Fruit fly (Drosophila melanogaster) whole organism, embryonic: Measurements from ENCODE around the gene COX7AL2.

Source experiments
- Awh ChIP-seq: fragments of 200-800 bp; sonication (Bioruptor generic); IDR thresholded peaks from 2 replicates; pipeline ENCODE4, ENCODE4 v1.3.6; 2022; ENCODE audit warnings: missing biosample characterization, missing genetic modification characterization
- CG10431 ChIP-seq: fragments of 200-800 bp; sonication (Bioruptor generic); optimal IDR thresholded peaks from 3 replicates; lab custom pipeline; 2018; ENCODE audit warnings: missing biosample characterization, mild to moderate bottlenecking, missing genetic modification characterization
- CG10979 ChIP-seq: fragments of 200-800 bp; sonication (Bioruptor generic); optimal IDR thresholded peaks from 2 replicates; lab custom pipeline; 2018; ENCODE audit warnings: missing biosample characterization, mild to moderate bottlenecking, missing genetic modification characterization, moderate library complexity
- CG12769 ChIP-seq: fragments of 200-800 bp; sonication (Bioruptor generic); optimal IDR thresholded peaks from 2 replicates; lab custom pipeline; 2019; ENCODE audit warnings: missing biosample characterization, mild to moderate bottlenecking, missing genetic modification characterization, moderate library complexity
- CG18599 ChIP-seq: fragments of 200-800 bp; sonication (Bioruptor generic); optimal IDR thresholded peaks from 3 replicates; lab custom pipeline; 2017; ENCODE audit warnings: missing biosample characterization, missing genetic modification characterization, mild to moderate bottlenecking, moderate library complexity, missing genetic modification reagents
- CG18619 ChIP-seq: fragments of 200-800 bp; sonication (Bioruptor generic); optimal IDR thresholded peaks from 3 replicates; lab custom pipeline; 2017; ENCODE audit warnings: missing biosample characterization, mild to moderate bottlenecking, missing genetic modification characterization
- CG4328 ChIP-seq: fragments of 200-800 bp; sonication (Bioruptor generic); optimal IDR thresholded peaks from 3 replicates; lab custom pipeline; 2017; ENCODE audit warnings: missing biosample characterization, missing genetic modification reagents, missing genetic modification characterization
- CG4360 ChIP-seq: fragments of 200-800 bp; sonication (Bioruptor generic); IDR thresholded peaks from 2 replicates; pipeline ENCODE4 v1.3.6; 2022; ENCODE audit warnings: missing biosample characterization, missing genetic modification characterization
- CG5245 ChIP-seq: fragments of 200-800 bp; sonication (Bioruptor generic); optimal IDR thresholded peaks from 3 replicates; lab custom pipeline; 2016; ENCODE audit warnings: missing biosample characterization, missing genetic modification characterization
- CG5953 ChIP-seq: fragments of 200-800 bp; sonication (Bioruptor generic); IDR thresholded peaks from 2 replicates; pipeline ENCODE4 v1.3.6; 2022; ENCODE audit warnings: missing biosample characterization, missing genetic modification characterization
- CG6791 ChIP-seq: fragments of 200-800 bp; sonication (Bioruptor generic); IDR thresholded peaks from 3 replicates; pipeline ENCODE4 v1.3.6; 2022; ENCODE audit warnings: missing biosample characterization, missing genetic modification characterization; ENCODE audit not compliant: partially characterized antibody
- CHES-1-like ChIP-seq: fragments of 200-800 bp; sonication (Bioruptor generic); optimal IDR thresholded peaks from 2 replicates; lab custom pipeline; 2016; ENCODE audit warnings: missing biosample characterization, missing genetic modification characterization
- Dip2 ChIP-seq: fragments of 200-800 bp; sonication (Bioruptor generic); IDR thresholded peaks from 2 replicates; pipeline ENCODE4 v1.3.6; 2022; ENCODE audit warnings: missing biosample characterization, missing genetic modification characterization
- Drgx ChIP-seq: fragments of 200-800 bp; sonication (Bioruptor generic); IDR thresholded peaks from 2 replicates; pipeline ENCODE4 v1.3.6; 2022; ENCODE audit warnings: missing biosample characterization, missing genetic modification characterization
- E2f2 ChIP-seq: fragments of 200-800 bp; sonication (Bioruptor generic); IDR thresholded peaks from 2 replicates; pipeline ENCODE4 v1.3.6; 2022; ENCODE audit warnings: missing biosample characterization, missing genetic modification characterization
- Ets97D ChIP-seq: fragments of 200-800 bp; sonication (Bioruptor generic); optimal IDR thresholded peaks from 3 replicates; lab custom pipeline; 2016; ENCODE audit warnings: missing biosample characterization, missing genetic modification characterization
- Fer2 ChIP-seq: fragments of 200-800 bp; sonication (Bioruptor generic); optimal IDR thresholded peaks from 2 replicates; lab custom pipeline; 2018; ENCODE audit warnings: missing biosample characterization, mild to moderate bottlenecking, missing genetic modification characterization, moderate library complexity
- HLH4C ChIP-seq: fragments of 200-800 bp; sonication (Bioruptor generic); IDR thresholded peaks from 3 replicates; pipeline ENCODE4 v1.3.6; 2022; ENCODE audit warnings: missing biosample characterization, missing genetic modification characterization; ENCODE audit not compliant: partially characterized antibody
- Hand ChIP-seq: fragments of 200-800 bp; sonication (Bioruptor generic); optimal IDR thresholded peaks from 2 replicates; lab custom pipeline; 2017; ENCODE audit warnings: mild to moderate bottlenecking, missing biosample characterization, missing genetic modification reagents, missing genetic modification characterization
- Hr78 ChIP-seq, 2 experiments: fragments of 200-800 bp in 1 of 2; fragments of >200 bp in 1 of 2; sonication (Bioruptor generic) in 1 of 2; optimal IDR thresholded peaks; 2 replicates each; lab custom pipeline; 2017 to 2019; ENCODE audit warnings: missing biosample characterization in 2 of 2, missing genetic modification characterization in 2 of 2, mild to moderate bottlenecking in 1 of 2, moderate library complexity in 1 of 2
- Lim3 ChIP-seq: fragments of 200-800 bp; sonication (Bioruptor generic); IDR thresholded peaks from 2 replicates; pipeline ENCODE4 v1.3.6; 2022; ENCODE audit warnings: missing biosample characterization, missing genetic modification characterization
- Med ChIP-seq: fragments of 200-800 bp; sonication (Bioruptor generic); peaks from one replicate; lab custom pipeline; 2016; ENCODE audit warnings: missing biosample characterization, missing genetic modification characterization, mild to moderate bottlenecking, inconsistent platforms, moderate library complexity
- Mes4 ChIP-seq: fragments of 200-800 bp; sonication (Bioruptor generic); optimal IDR thresholded peaks from 2 replicates; lab custom pipeline; 2016; ENCODE audit warnings: missing biosample characterization, missing genetic modification characterization
- Myb ChIP-seq: fragments of 200-800 bp; sonication (Bioruptor generic); optimal IDR thresholded peaks from 2 replicates; lab custom pipeline; 2016; ENCODE audit warnings: missing biosample characterization, missing genetic modification characterization
- Pdp1 ChIP-seq, 2 experiments: fragments of 200-800 bp; sonication (Bioruptor generic); optimal IDR thresholded peaks; 3 replicates each; lab custom pipeline; 2016; ENCODE audit warnings: missing biosample characterization in 2 of 2, missing genetic modification characterization in 2 of 2, mild to moderate bottlenecking in 1 of 2, moderate library complexity in 1 of 2
- Sin3A ChIP-seq: fragments of >200 bp; optimal IDR thresholded peaks from 2 replicates; lab custom pipeline; 2018
- Trl ChIP-seq, 3 experiments: fragments of >200 bp in 2 of 3; fragments of 200-800 bp in 1 of 3; sonication (Bioruptor generic) in 1 of 3; optimal IDR thresholded peaks; 2 replicates in 1 of 3; 3 replicates in 2 of 3; lab custom pipeline; 2016 to 2017; ENCODE audit warnings: missing biosample characterization in 1 of 3, missing genetic modification characterization in 1 of 3
- Vsx1 ChIP-seq: fragments of 200-800 bp; sonication (Bioruptor generic); optimal IDR thresholded peaks from 2 replicates; lab custom pipeline; 2017; ENCODE audit warnings: missing biosample characterization, mild to moderate bottlenecking, missing genetic modification characterization, missing genetic modification reagents
- YL-1 ChIP-seq: fragments of 200-800 bp; sonication (Bioruptor generic); optimal IDR thresholded peaks from 3 replicates; lab custom pipeline; 2017; ENCODE audit warnings: missing biosample characterization, mild to moderate bottlenecking, missing genetic modification characterization
- az2 ChIP-seq: fragments of 200-800 bp; sonication (Bioruptor generic); optimal IDR thresholded peaks from 3 replicates; lab custom pipeline; 2016; ENCODE audit warnings: missing biosample characterization, missing genetic modification characterization
- chinmo ChIP-seq: fragments of 200-800 bp; sonication (Bioruptor generic); IDR thresholded peaks from 4 replicates; pipeline ENCODE4 v1.3.6; 2022; ENCODE audit warnings: missing biosample characterization, missing genetic modification characterization; ENCODE audit not compliant: partially characterized antibody
- crp ChIP-seq, 2 experiments: fragments of 200-800 bp; sonication (Bioruptor generic); optimal IDR thresholded peaks; 2 replicates in 1 of 2; 3 replicates in 1 of 2; lab custom pipeline; 2017; ENCODE audit warnings: missing biosample characterization in 2 of 2, missing genetic modification characterization in 2 of 2, mild to moderate bottlenecking in 1 of 2, moderate library complexity in 1 of 2
- cwo ChIP-seq: fragments of 200-800 bp; sonication (Bioruptor generic); optimal IDR thresholded peaks from 3 replicates; lab custom pipeline; 2017; ENCODE audit warnings: missing biosample characterization, missing genetic modification characterization, mild to moderate bottlenecking, moderate library complexity, missing genetic modification reagents
- disco-r ChIP-seq: fragments of 200-800 bp; sonication (Bioruptor generic); optimal IDR thresholded peaks from 2 replicates; lab custom pipeline; 2016; ENCODE audit warnings: missing biosample characterization, missing genetic modification characterization
- hkb ChIP-seq, 2 experiments: fragments of 200-800 bp in 1 of 2; fragments of >200 bp in 1 of 2; sonication (Bioruptor generic) in 1 of 2; IDR thresholded peaks in 1 of 2; optimal IDR thresholded peaks in 1 of 2; 2 replicates each; pipeline versions ENCODE4 v1.3.6 to Lab custom; 2017 to 2022; ENCODE audit warnings: missing biosample characterization in 1 of 2, missing genetic modification characterization in 1 of 2
- insv ChIP-seq, 2 experiments: fragments of 200-800 bp; sonication (Bioruptor generic); optimal IDR thresholded peaks; 3 replicates each; lab custom pipeline; 2016 to 2018; ENCODE audit warnings: missing biosample characterization in 2 of 2, missing genetic modification characterization in 2 of 2
- lbe ChIP-seq: fragments of 200-800 bp; sonication (Bioruptor generic); optimal IDR thresholded peaks from 2 replicates; lab custom pipeline; 2016; ENCODE audit warnings: missing biosample characterization, mild to moderate bottlenecking, missing genetic modification characterization
- nau ChIP-seq: fragments of 200-800 bp; sonication (Bioruptor generic); optimal IDR thresholded peaks from 3 replicates; lab custom pipeline; 2017; ENCODE audit warnings: missing biosample characterization, mild to moderate bottlenecking, missing genetic modification characterization, missing genetic modification reagents
- nerfin-1 ChIP-seq: fragments of 200-800 bp; sonication (Bioruptor generic); optimal IDR thresholded peaks from 3 replicates; lab custom pipeline; 2019; ENCODE audit warnings: missing biosample characterization, mild to moderate bottlenecking, missing genetic modification characterization, moderate library complexity
- sqz ChIP-seq: fragments of 200-800 bp; sonication (Bioruptor generic); optimal IDR thresholded peaks from 3 replicates; lab custom pipeline; 2018; ENCODE audit warnings: missing biosample characterization, mild to moderate bottlenecking, missing genetic modification characterization
- stwl ChIP-seq: fragments of 200-800 bp; sonication (Bioruptor generic); optimal IDR thresholded peaks from 3 replicates; lab custom pipeline; 2018; ENCODE audit warnings: missing biosample characterization, mild to moderate bottlenecking, missing genetic modification characterization, moderate library complexity
- sug ChIP-seq: fragments of 200-800 bp; optimal IDR thresholded peaks from 2 replicates; lab custom pipeline; 2019; ENCODE audit warnings: missing biosample characterization, mild to moderate bottlenecking, missing genetic modification characterization, moderate library complexity
- tll ChIP-seq, 2 experiments: fragments of 200-800 bp in 1 of 2; fragments of >200 bp in 1 of 2; sonication (Bioruptor generic) in 1 of 2; optimal IDR thresholded peaks; 2 replicates each; lab custom pipeline; 2017 to 2019; ENCODE audit warnings: missing biosample characterization in 2 of 2, missing genetic modification characterization in 2 of 2, mild to moderate bottlenecking in 1 of 2, moderate library complexity in 1 of 2
- trem ChIP-seq: fragments of 200-800 bp; optimal IDR thresholded peaks from 3 replicates; lab custom pipeline; 2019; ENCODE audit warnings: missing biosample characterization, mild to moderate bottlenecking, missing genetic modification characterization, moderate library complexity
- unpg ChIP-seq: fragments of 200-800 bp; sonication (Bioruptor generic); optimal IDR thresholded peaks from 3 replicates; lab custom pipeline; 2018; ENCODE audit warnings: missing biosample characterization, mild to moderate bottlenecking, missing genetic modification characterization, moderate library complexity
- zen2 ChIP-seq: fragments of 200-800 bp; sonication (Bioruptor generic); IDR thresholded peaks from 3 replicates; pipeline ENCODE4 v1.3.6; 2022; ENCODE audit warnings: missing biosample characterization, missing genetic modification characterization; ENCODE audit not compliant: partially characterized antibody

Gene COX7AL2

DNA sequence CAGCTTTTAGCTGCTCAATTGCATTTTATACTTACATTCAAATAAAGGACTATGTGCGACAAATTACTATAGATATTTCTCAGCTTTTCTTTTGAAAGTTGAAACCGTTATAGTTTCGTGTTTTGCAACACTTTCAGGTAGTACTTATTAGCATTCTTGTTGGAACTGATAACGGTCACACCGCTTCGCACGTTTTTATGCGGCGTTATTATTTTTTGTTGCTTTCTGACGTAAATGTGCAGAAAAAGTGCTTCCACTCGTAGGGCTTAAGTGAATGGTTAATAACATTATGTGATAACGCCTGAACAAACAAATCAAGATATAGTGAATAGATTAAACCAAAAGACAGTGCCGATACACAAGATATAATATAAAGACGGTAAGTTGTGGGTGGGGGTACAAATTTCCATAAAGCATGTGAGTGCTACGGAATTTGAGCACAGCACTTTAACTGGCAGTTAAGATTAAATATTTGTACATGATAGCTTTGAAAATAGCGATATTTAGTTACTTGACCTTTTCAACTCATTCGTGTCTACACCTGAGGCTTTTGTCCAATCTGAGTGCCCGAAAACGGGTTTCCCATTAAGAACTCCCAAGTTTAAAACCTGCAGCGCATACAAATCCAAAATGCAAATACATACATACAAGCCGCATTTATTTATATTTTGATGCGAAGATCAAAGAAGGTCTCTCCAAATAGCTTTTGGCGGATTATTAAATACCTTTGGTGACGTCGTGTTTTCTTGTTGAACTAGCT is 23.0 kb upstream of the COX7AL2 start, which contains the start of gene papi (continued):
- TF ChIP-seq chinmo (GFP tag; lab: Robert Waterston, UW) = 0 out of 4 replicates have a peak, but pooled peaks have one; percentile 58
- no peak for TF ChIP-seq disco-r (GFP tag; lab: Kevin White, UChicago)
- TF ChIP-seq nau (GFP tag; lab: Kevin White, UChicago) = no peak
- TF ChIP-seq unpg (GFP tag; lab: Kevin White, UChicago) = no peak
- TF ChIP-seq lbe (GFP tag; lab: Kevin White, UChicago) = peak; percentile 31
- peak in 1 of 2 experiments; percentile 92 for TF ChIP-seq insv (GFP tag; optimal IDR thresholded peaks at IDR 0.05; lab: Kevin White, UChicago)
- TF ChIP-seq cwo (GFP tag; lab: Kevin White, UChicago) = peak; percentile 66
- TF ChIP-seq sug (tag; lab: Kevin White, UChicago) = peak; percentile 6
- no peak for TF ChIP-seq Vsx1 (GFP tag; lab: Kevin White, UChicago)
- no peak for TF ChIP-seq Dip2 (GFP tag; lab: Robert Waterston, UW)
- TF ChIP-seq sqz (GFP tag; lab: Kevin White, UChicago) = peak; percentile 66
- TF ChIP-seq CG5245 = no peak
- peak; percentile 31; the same call in 1 of the 2 replicates for TF ChIP-seq E2f2 (GFP tag; lab: Robert Waterston, UW)
- no peak for TF ChIP-seq Trl (optimal IDR thresholded peaks at IDR 0.05; lab: Kevin White, UChicago)
- no peak for TF ChIP-seq Trl (GFP tag; optimal IDR thresholded peaks at IDR 0.05; lab: Kevin White, UChicago)
- TF ChIP-seq CG18619 (GFP tag; lab: Kevin White, UChicago) = no peak
- peak; percentile 46 for TF ChIP-seq stwl (tag; lab: Kevin White, UChicago)
- TF ChIP-seq Ets97D = peak; percentile 31
- TF ChIP-seq CG4360 (GFP tag; lab: Robert Waterston, UW) = 0 out of 2 replicates have a peak, but pooled peaks have one; percentile 38
- TF ChIP-seq Med (GFP tag; lab: Kevin White, UChicago) = peak; percentile 36
- peak; percentile 27 for TF ChIP-seq CHES-1-like (GFP tag; lab: Kevin White, UChicago)
- peak in 1 of 2 experiments; percentile 91 for TF ChIP-seq Pdp1 (GFP tag; optimal IDR thresholded peaks at IDR 0.05; lab: Kevin White, UChicago)
- no peak for TF ChIP-seq CG12769 (tag; lab: Kevin White, UChicago)
- TF ChIP-seq CG4328 (GFP tag; lab: Kevin White, UChicago) = no peak
- TF ChIP-seq tll (GFP tag; optimal IDR thresholded peaks at IDR 0.05; lab: Kevin White, UChicago) = no peak
- peak in 1 of 2 experiments; percentile 14 for TF ChIP-seq crp (GFP tag; optimal IDR thresholded peaks at IDR 0.05; lab: Kevin White, UChicago)
- no peak for TF ChIP-seq hkb (optimal IDR thresholded peaks at IDR 0.05; lab: Kevin White, UChicago)
- peak; percentile 9; the same call in 1 of the 2 replicates for TF ChIP-seq hkb (GFP tag; IDR thresholded peaks at IDR 0.05; lab: Robert Waterston, UW)
- peak; percentile 52 for TF ChIP-seq trem
- TF ChIP-seq Fer2 (tag; lab: Kevin White, UChicago) = no peak
- TF ChIP-seq Myb = peak; percentile 98
- TF ChIP-seq az2 = no peak
- TF ChIP-seq zen2 (GFP tag; lab: Robert Waterston, UW) = no peak
- peak; percentile 22 for TF ChIP-seq Sin3A (lab: Kevin White, UChicago)
- TF ChIP-seq Hr78 (GFP tag; optimal IDR thresholded peaks at IDR 0.05; lab: Kevin White, UChicago) = peak in 1 of 2 experiments; percentile 90
- TF ChIP-seq Mes4 = no peak
- no peak for TF ChIP-seq Hand
- peak; percentile 90 for TF ChIP-seq nerfin-1 (tag; lab: Kevin White, UChicago)
- TF ChIP-seq YL-1 (GFP tag; lab: Kevin White, UChicago) = peak; percentile 71
- TF ChIP-seq Lim3 = no peak
- no peak for TF ChIP-seq CG5953
- no peak for TF ChIP-seq Awh
- TF ChIP-seq Drgx (GFP tag; lab: Robert Waterston, UW) = no peak
- 0 out of 3 replicates have a peak, but pooled peaks have one; percentile 13 for TF ChIP-seq HLH4C (GFP tag; lab: Robert Waterston, UW)
- TF ChIP-seq CG18599 (GFP tag; lab: Kevin White, UChicago) = no peak
- TF ChIP-seq CG10431 (GFP tag; lab: Kevin White, UChicago) = peak; percentile 22
- no peak for TF ChIP-seq CG10979 (tag; lab: Kevin White, UChicago)
- TF ChIP-seq CG6791 (GFP tag; lab: Robert Waterston, UW) = 0 out of 3 replicates have a peak, but pooled peaks have one; percentile 21
